Fruit fly (Drosophila melanogaster): Measurements from ENCODE around the gene Vps45.

The Vps45 gene

DNA sequence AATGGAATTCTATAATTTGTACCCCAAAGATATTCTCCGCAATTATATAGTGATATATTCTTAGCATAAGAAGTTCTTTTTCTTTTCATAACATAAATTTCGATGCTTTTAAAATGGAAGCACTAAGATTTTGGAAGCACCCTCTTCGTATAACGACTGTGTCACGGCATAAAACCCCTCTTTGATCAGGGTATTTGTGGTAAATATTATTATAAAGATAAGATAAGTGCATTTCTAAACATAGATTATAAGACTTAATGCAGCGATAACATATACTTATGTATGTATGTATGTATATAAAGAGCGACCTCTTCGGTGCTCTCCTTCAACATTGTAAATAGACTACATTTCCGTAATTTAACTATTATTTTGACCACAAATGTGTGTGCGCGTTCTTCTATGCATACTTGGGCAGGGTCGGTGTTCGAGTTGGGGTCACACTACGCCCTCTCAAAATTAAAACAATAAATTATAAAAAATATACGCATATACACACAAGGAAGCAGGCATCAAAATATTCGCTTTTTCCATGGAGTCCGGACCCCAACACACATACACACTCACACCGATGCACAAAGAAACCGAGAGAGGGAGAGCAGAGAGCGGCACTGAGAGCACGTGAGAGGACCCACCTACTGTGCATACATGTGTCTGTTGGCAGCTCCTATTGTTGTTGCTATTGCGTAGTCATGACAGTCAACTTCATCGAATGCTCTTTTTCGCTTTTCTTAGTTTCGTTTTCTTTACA, 13.3 kb upstream of the Vps45 start:
- no peak for TF ChIP-seq noc (tag; optimal IDR thresholded peaks at IDR 0.05)

dm6 chr3R:9551013-9551658, 12.6 kb upstream of the Vps45 start:
- TF ChIP-seq noc (tag; optimal IDR thresholded peaks at IDR 0.05) = no peak

dm6 chr3R:9551659-9552435, 11.9 kb upstream of the Vps45 start, which contains the start of the genes mura and RnpS1:
Gene mura (minus strand): TSS chr3R:9551806.
Gene RnpS1 (plus strand): TSS chr3R:9552034.
- peak; percentile 61 for TF ChIP-seq noc (tag; optimal IDR thresholded peaks at IDR 0.05)

dm6 chr3R:9555334-9555974, 8.3 kb upstream of the Vps45 start, which contains the start of the genes CG9386 and BckdhA:
Gene CG9386 (minus strand): TSS chr3R:9555408.
Gene BckdhA (plus strand): TSS chr3R:9555785.
- TF ChIP-seq noc (tag; optimal IDR thresholded peaks at IDR 0.05) = peak; percentile 50

dm6 chr3R:9559413-9560014, 4.2 kb upstream of the Vps45 start, which contains the start of the genes AP-1mu and MBD-like:
Gene AP-1mu (minus strand): TSS chr3R:9559525.
Gene MBD-like (plus strand): TSS chr3R:9559760.
- TF ChIP-seq noc (tag; optimal IDR thresholded peaks at IDR 0.05) = peak; percentile 61

dm6 chr3R:9561121-9561520, 2.6 kb upstream of the Vps45 start:
- TF ChIP-seq noc (tag; optimal IDR thresholded peaks at IDR 0.05) = no peak

DNA sequence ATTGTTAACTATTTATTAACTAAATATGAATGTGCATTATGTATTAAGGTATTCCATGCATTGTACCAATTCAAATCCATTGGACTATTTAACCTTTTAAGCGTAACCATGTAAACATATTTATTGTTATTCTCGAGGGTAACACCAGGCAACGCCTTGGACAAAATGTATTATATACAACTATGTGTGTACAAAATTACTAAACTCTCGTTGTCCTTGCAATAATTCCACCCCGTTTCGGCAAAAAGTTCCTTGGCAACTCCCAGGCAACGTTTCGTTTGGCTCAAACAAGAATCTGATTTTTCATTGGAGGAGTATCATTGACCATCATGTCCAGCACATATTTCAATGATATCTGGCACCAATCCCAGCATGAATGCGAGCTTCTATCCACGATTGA, 2.2 kb downstream of the Vps45 start, which contains the start of gene CG16789:
CG16789 (plus strand) TSS at position 301 of the 400 bp plus-strand sequence.
- no peak for TF ChIP-seq noc (tag; optimal IDR thresholded peaks at IDR 0.05)

DNA sequence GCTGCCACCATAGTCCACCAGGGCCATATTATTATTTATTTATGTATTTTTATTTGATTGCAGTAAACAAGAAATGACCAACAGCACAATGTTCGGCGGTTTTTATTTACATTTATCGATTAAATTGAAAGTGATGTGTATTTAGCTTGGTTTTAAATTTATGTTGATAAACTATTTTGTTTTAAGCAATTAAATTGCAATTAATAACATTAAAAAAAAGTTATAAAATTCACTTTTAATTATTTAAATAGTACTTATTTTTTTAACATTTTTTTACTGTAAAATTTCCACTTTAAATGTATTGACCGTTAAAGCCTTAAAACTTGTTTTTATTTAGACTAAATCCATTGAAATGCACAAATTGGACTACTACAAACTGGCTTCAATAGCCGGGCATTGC, 6.4 kb downstream of the Vps45 start, which contains the start of gene CG16790:
CG16790 (minus strand) TSS at position 101 of the 400 bp plus-strand sequence.
- TF ChIP-seq noc (tag; optimal IDR thresholded peaks at IDR 0.05) = no peak

DNA sequence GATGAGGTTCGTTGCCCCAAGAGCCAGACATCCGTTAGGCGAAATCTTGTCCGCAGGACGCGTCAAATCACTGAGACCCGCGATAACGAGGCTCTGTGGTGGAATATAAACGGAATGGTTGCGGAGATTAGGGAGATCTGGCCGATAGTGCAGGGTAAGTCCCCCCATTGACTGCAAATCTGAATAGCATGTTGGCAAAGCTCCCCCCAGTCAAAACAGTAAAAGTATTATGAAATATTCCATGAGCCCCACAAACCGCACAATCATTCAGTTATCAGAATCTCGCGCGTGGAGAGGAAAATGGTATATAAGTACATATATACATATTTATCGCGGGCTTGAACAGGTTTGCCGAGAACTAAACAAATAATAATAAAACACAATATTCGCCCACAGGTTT, 6.9 kb downstream of the Vps45 start:
- TF ChIP-seq noc (tag; optimal IDR thresholded peaks at IDR 0.05) = no peak

DNA sequence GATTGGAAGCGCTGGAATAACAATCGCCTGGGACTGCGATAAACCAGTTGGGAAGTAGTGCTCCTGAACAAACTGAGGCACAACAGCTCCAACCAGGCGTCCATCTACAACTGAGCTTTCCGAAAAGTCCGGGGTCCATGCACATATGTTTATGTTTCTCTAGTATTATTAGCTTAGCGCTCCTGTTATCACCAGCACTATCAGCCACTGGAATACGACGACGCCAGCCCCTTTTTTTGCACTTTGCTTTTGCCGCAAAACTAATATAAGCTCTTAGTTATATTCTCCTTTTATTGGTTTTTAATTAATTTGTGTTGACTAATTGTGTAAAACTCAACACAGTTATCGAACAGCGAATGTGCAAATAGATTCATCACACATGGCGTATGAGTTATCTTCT, 7.8 kb downstream of the Vps45 start, which contains the start of gene CG9396:
CG9396 (minus strand) TSS at position 101 of the 400 bp plus-strand sequence.
- no peak for TF ChIP-seq noc (tag; optimal IDR thresholded peaks at IDR 0.05)

DNA sequence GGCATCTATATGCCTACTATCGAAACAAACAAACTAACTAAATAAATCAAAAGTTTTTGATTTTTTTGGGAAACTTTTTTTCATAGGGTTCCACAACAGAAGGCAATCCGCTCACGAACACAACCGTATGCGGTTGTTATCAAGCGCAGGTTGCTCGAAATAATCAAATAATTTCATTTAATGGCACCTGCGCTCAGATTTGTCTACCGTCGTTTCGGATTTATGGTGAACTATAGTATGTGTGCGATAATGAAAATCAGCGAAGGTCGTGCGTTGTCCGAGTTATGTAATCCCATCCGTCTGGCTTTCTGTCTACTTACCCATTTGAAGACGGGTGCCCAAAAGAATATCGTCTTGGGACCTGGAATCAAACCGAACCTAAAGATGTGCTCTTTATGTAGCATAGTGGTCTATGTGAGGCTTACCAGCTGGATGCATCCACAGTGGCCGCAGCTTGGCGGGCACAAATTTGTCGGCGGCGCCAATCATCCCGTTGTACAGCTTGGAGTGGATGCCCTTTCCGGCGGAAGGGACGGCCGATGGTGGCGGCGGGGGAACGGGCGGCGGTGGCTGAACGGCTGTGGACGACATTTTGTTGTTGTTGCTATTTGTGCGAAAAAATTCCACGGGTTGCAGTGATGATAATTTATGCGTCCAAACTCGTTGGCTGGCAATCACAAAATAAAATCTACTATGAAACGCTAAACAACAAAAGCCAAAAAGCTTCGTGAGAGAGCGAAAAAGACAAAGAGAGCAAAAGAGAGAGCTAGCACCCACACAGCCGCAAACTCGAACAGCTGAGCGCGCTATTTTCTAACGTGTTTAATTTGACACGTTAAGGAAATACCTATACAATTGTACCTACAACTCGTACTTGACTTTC, 9.4 kb downstream of the Vps45 start:
- TF ChIP-seq noc (tag; optimal IDR thresholded peaks at IDR 0.05) = peak; percentile 43

dm6 chr3R:9573812-9574587, 10.3 kb downstream of the Vps45 start, which contains the start of gene CG9399:
Gene CG9399 (minus strand): TSS chr3R:9574211.
- peak; percentile 77 for TF ChIP-seq noc (tag; optimal IDR thresholded peaks at IDR 0.05)
